Fruit fly (Drosophila melanogaster): ENCODE results near the gene Alg12.

- TF ChIP-seq CG8478 (optimal IDR thresholded peaks at IDR 0.05) (no peak), pan (optimal IDR thresholded peaks at IDR 0.05) (no peak), usp (GFP tag; optimal IDR thresholded peaks at IDR 0.05) (no peak), psq (optimal IDR thresholded peaks at IDR 0.05) (no peak), Dll (optimal IDR thresholded peaks at IDR 0.05) (no peak), EcR (GFP tag; optimal IDR thresholded peaks at IDR 0.05) (peak in 1 of 2 experiments; percentile 4)
These were observed 8.9 kb upstream of the Alg12 start, which contains the start of gene CG12948 for dm6 chr3R:9747272-9747874.

All from whole organism.